Worm (Caenorhabditis elegans) whole organism, dauer: Measurements from ENCODE around the gene sars-2.

Experiments used
- unc-62 ChIP-seq: sonication (generic microtip); optimal IDR thresholded peaks from 2 replicates; lab custom pipeline; 2017; ENCODE audit warnings: missing biosample characterization, missing genetic modification reagents, missing genetic modification characterization

sars-2 gene

ce11 chrIV:4386351-4386750 lies 28.9 kb downstream of the sars-2 start, which contains the start of gene tald-1:
Gene tald-1, plus strand, starts transcription at chrIV:4386651.
- TF ChIP-seq unc-62 (GFP tag; lab: Kevin White, UChicago): no peak

ce11 chrIV:4390438-4390894 lies 33.0 kb downstream of the sars-2 start, which contains the start of the genes rpl-7A and set-21:
Gene rpl-7A, minus strand, starts transcription at chrIV:4390590.
Gene set-21, plus strand, starts transcription at chrIV:4390844.
- TF ChIP-seq unc-62 (GFP tag; lab: Kevin White, UChicago): no peak

ce11 chrIV:4393488-4393887 lies 36.1 kb downstream of the sars-2 start:
- TF ChIP-seq unc-62 (GFP tag; lab: Kevin White, UChicago): no peak

ce11 chrIV:4393942-4394460 lies 36.6 kb downstream of the sars-2 start, which contains the start of gene ell-1:
Gene ell-1, plus strand, starts transcription at chrIV:4394410.
- TF ChIP-seq unc-62 (GFP tag; lab: Kevin White, UChicago): no peak

- TF ChIP-seq unc-62 (GFP tag; lab: Kevin White, UChicago): no peak
Observed at ce11 chrIV:4395555-4395954, 38.1 kb downstream of the sars-2 start.

- TF ChIP-seq unc-62 (GFP tag; lab: Kevin White, UChicago): no peak
Observed at ce11 chrIV:4396052-4396821, 38.8 kb downstream of the sars-2 start.

ce11 chrIV:4397111-4397510 lies 39.7 kb downstream of the sars-2 start:
- TF ChIP-seq unc-62 (GFP tag; lab: Kevin White, UChicago): no peak

- TF ChIP-seq unc-62 (GFP tag; lab: Kevin White, UChicago): no peak
Observed at ce11 chrIV:4397586-4397985, 40.1 kb downstream of the sars-2 start.

ce11 chrIV:4398420-4398819 lies 41.0 kb downstream of the sars-2 start:
- no peak for TF ChIP-seq unc-62 (GFP tag; lab: Kevin White, UChicago)

ce11 chrIV:4398890-4399289 lies 41.5 kb downstream of the sars-2 start:
- TF ChIP-seq unc-62 (GFP tag; lab: Kevin White, UChicago): no peak

- no peak for TF ChIP-seq unc-62 (GFP tag; lab: Kevin White, UChicago)
Observed at ce11 chrIV:4399418-4400136, 42.1 kb downstream of the sars-2 start.

ce11 chrIV:4400350-4401326 lies 43.2 kb downstream of the sars-2 start, which contains the start of gene Y24D9A.6:
Gene Y24D9A.6, minus strand, starts transcription at chrIV:4400400.
- TF ChIP-seq unc-62 (GFP tag; lab: Kevin White, UChicago): no peak

- TF ChIP-seq unc-62 (GFP tag; lab: Kevin White, UChicago): no peak
Observed at ce11 chrIV:4402413-4402812, 45.0 kb downstream of the sars-2 start.

- TF ChIP-seq unc-62 (GFP tag; lab: Kevin White, UChicago): no peak
Observed at ce11 chrIV:4403870-4404269, 46.4 kb downstream of the sars-2 start.

- TF ChIP-seq unc-62 (GFP tag; lab: Kevin White, UChicago): no peak
Observed at ce11 chrIV:4405126-4405525, 47.7 kb downstream of the sars-2 start, which contains the start of gene Y24D9A.7. Gene Y24D9A.7, minus strand, starts transcription at chrIV:4405171.
